Worm (Caenorhabditis elegans): Measurements from ENCODE around the gene CC8.2.

ce11 chrIV:3636528-3637129, 11.9 kb downstream of the CC8.2 start, which contains the start of gene madf-9:
- no peak for TF ChIP-seq lim-6 (tag; optimal IDR thresholded peaks at IDR 0.05)
- TF ChIP-seq F13H6.1 (tag; optimal IDR thresholded peaks at IDR 0.05): peak; percentile 71
- TF ChIP-seq ama-1 (optimal IDR thresholded peaks at IDR 0.05): no peak
- no peak for TF ChIP-seq zip-5 (tag; optimal IDR thresholded peaks at IDR 0.05)
- TF ChIP-seq unc-86 (tag; optimal IDR thresholded peaks at IDR 0.05): no peak
- no peak for TF ChIP-seq hlh-8 (tag; optimal IDR thresholded peaks at IDR 0.05)
- TF ChIP-seq pag-3 (tag; optimal IDR thresholded peaks at IDR 0.05; ENCODE audit: borderline replicate concordance): no peak
- peak; percentile 41 for TF ChIP-seq hlh-30 (tag; optimal IDR thresholded peaks at IDR 0.05; ENCODE audit: insufficient read depth)
- peak; percentile 62 for TF ChIP-seq nfya-1 (tag; optimal IDR thresholded peaks at IDR 0.05)
- TF ChIP-seq ceh-24 (tag; optimal IDR thresholded peaks at IDR 0.05): no peak
- no peak for TF ChIP-seq fkh-10 (GFP tag; optimal IDR thresholded peaks at IDR 0.05)
- peak; percentile 28 for TF ChIP-seq rnt-1 (tag; optimal IDR thresholded peaks at IDR 0.05)
- no peak for TF ChIP-seq pat-9 (tag; optimal IDR thresholded peaks at IDR 0.05)
- TF ChIP-seq lin-11 (tag; optimal IDR thresholded peaks at IDR 0.05): no peak

All from whole organism, late embryonic.